Worm (Caenorhabditis elegans): ENCODE results near the gene nlp-69.

The nlp-69 gene

ce11 chrV:20105210-20105793 lies 10.5 kb upstream of the nlp-69 start:
- no peak for TF ChIP-seq W03F9.2 (tag; optimal IDR thresholded peaks at IDR 0.05)
- no peak for TF ChIP-seq dao-5 (tag; optimal IDR thresholded peaks at IDR 0.05)
- no peak for TF ChIP-seq him-1 (tag; optimal IDR thresholded peaks at IDR 0.05)

DNA sequence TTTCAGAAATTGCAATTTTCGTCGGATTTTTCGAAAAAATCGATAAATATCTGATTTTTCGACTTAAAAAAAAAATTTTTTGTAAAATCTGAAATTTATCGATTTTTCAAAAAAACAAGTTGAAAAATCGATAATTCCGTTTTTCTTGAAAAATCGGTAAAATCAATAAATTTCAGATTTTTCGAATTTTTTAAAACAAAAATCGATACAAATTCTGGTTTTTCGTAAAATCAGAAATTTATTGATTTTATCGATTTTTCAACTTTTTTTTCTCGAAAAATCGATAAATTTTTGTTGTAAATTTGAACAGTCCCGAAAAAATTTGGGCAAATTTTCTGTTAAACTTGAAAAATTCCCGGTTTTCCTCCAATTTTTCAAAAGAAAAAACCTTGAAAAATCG lies 9.6 kb upstream of the nlp-69 start:
- TF ChIP-seq him-1 (tag; optimal IDR thresholded peaks at IDR 0.05) (no peak), W03F9.2 (tag; optimal IDR thresholded peaks at IDR 0.05) (no peak), dao-5 (tag; optimal IDR thresholded peaks at IDR 0.05) (no peak)

DNA sequence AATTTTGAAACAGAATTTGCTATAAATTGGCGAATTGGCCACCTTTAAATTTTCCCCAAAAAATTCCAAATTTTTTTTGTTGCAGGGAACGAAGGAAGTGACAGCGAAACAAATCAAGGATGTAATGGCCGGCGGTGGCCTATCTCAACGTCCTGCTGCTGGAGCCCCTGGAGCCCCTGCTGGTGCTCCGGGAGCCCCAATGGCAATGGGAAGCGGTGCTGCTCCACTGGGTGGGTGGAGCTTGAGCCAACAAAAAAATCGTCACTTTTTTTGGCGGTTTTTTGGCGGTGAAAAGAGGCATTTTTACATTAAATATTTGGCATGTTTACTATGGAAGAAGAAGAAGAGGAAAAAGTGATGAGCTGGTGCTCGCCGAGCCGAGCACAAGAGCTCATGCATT lies 2.4 kb upstream of the nlp-69 start:
- TF ChIP-seq dao-5 (tag; optimal IDR thresholded peaks at IDR 0.05) = no peak
- no peak for TF ChIP-seq him-1 (tag; optimal IDR thresholded peaks at IDR 0.05)
- TF ChIP-seq W03F9.2 (tag; optimal IDR thresholded peaks at IDR 0.05) = no peak

DNA sequence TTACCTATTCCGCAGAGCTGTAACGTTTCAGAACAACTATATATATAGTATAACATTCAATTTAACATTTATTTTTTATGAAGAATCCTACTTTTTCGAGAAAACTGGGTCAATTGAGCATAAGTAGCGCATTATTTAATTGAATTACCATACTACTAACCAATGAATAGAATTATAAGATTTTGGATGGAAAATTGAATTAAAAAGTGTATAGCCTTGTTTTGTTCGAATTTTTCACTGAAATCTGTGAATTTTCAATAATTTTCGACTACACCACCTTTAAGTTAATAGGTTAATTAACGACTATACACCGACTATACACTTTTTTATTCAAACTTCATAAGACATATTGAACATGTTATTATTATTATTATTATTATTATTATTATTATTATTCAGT lies 868 bp downstream of the nlp-69 start:
- TF ChIP-seq him-1 (tag; optimal IDR thresholded peaks at IDR 0.05) = no peak
- TF ChIP-seq dao-5 (tag; optimal IDR thresholded peaks at IDR 0.05) = no peak
- no peak for TF ChIP-seq W03F9.2 (tag; optimal IDR thresholded peaks at IDR 0.05)

- peak; percentile 17 for TF ChIP-seq W03F9.2 (tag; optimal IDR thresholded peaks at IDR 0.05)
- no peak for TF ChIP-seq dao-5 (tag; optimal IDR thresholded peaks at IDR 0.05)
- no peak for TF ChIP-seq him-1 (tag; optimal IDR thresholded peaks at IDR 0.05)
Measured at ce11 chrV:20090698-20091313, 4.0 kb downstream of the nlp-69 start, which contains the start of the genes dcs-1 and sec-23. Gene dcs-1, minus strand, starts transcription at chrV:20090743. Gene sec-23, plus strand, starts transcription at chrV:20091263.

DNA sequence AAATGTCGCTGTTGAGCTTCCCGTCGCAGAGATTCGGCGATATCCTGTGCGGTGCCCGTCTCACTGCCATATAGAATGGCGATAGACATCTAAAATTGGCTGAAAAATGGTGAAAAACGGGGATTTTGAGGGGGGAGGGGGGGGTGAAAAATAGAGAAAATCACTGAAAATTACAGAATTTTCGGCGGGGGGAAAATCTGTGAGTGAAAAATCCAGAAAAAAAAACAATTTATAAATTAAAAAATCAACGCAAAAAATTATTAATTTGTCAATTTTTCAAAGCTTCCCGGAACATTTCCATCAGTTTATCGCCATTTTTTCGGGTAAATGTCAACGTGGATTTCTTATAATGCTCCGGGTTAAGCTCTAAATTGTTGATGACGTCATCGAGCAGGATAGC lies 7.2 kb downstream of the nlp-69 start, which contains the start of gene fre-1:
TSS of gene fre-1 (minus strand) at position 101 of the 400 bp plus-strand sequence.
- no peak for TF ChIP-seq him-1 (tag; optimal IDR thresholded peaks at IDR 0.05)
- TF ChIP-seq W03F9.2 (tag; optimal IDR thresholded peaks at IDR 0.05) = no peak
- no peak for TF ChIP-seq dao-5 (tag; optimal IDR thresholded peaks at IDR 0.05)

- TF ChIP-seq W03F9.2 (tag; optimal IDR thresholded peaks at IDR 0.05) = no peak
- no peak for TF ChIP-seq dao-5 (tag; optimal IDR thresholded peaks at IDR 0.05)
- TF ChIP-seq him-1 (tag; optimal IDR thresholded peaks at IDR 0.05) = no peak
Measured at ce11 chrV:20074345-20074744, 20.5 kb downstream of the nlp-69 start.

ce11 chrV:20068389-20068788 lies 26.4 kb downstream of the nlp-69 start:
- TF ChIP-seq him-1 (tag; optimal IDR thresholded peaks at IDR 0.05) (no peak), dao-5 (tag; optimal IDR thresholded peaks at IDR 0.05) (no peak), W03F9.2 (tag; optimal IDR thresholded peaks at IDR 0.05) (no peak)

- TF ChIP-seq dao-5 (tag; optimal IDR thresholded peaks at IDR 0.05) = no peak
- no peak for TF ChIP-seq W03F9.2 (tag; optimal IDR thresholded peaks at IDR 0.05)
- no peak for TF ChIP-seq him-1 (tag; optimal IDR thresholded peaks at IDR 0.05)
Measured at ce11 chrV:20067075-20067474, 27.7 kb downstream of the nlp-69 start.

DNA sequence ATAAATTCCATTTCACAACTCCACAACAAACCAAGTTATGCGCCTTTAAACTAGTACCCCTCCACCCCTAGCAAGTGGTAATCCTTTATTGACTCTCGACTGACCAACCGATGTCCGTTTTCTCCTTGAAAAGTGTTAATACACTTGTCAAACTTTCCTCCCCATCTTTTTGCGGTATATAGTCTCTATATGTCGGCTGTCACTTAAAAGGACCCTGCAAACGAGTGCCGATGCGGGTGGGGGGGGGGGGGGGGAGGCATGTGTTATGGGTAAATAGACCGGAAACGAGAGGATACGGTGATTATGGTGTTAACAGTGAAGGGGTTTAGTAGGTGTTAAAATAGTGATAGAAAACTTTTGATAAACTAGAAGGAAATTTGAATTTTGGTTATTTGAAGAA lies 29.7 kb downstream of the nlp-69 start:
- no peak for TF ChIP-seq dao-5 (tag; optimal IDR thresholded peaks at IDR 0.05)
- no peak for TF ChIP-seq W03F9.2 (tag; optimal IDR thresholded peaks at IDR 0.05)
- no peak for TF ChIP-seq him-1 (tag; optimal IDR thresholded peaks at IDR 0.05)

DNA sequence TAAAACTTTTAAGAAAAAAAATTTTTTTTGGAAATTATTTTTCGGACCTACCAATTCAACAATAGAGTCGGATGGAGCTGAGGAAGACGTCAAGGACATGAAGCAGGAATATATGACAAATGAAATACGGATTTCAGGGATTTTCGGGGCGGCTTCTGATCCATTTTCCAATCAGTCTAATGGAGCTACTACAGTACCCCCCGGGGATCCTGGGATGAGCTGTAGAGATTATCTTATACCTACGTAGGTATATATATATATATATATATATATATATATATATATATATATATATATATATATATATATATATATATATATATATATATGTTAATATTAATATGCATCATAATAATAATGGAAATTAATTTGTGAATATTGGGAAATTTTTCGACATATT lies 30.7 kb downstream of the nlp-69 start, which contains the start of gene ttx-1:
TSS of gene ttx-1 (minus strand) at position 101 of the 400 bp plus-strand sequence.
- TF ChIP-seq W03F9.2 (tag; optimal IDR thresholded peaks at IDR 0.05) = no peak
- no peak for TF ChIP-seq dao-5 (tag; optimal IDR thresholded peaks at IDR 0.05)
- TF ChIP-seq him-1 (tag; optimal IDR thresholded peaks at IDR 0.05) = no peak

ce11 chrV:20061498-20061897 lies 33.3 kb downstream of the nlp-69 start:
- TF ChIP-seq W03F9.2 (tag; optimal IDR thresholded peaks at IDR 0.05) (no peak), him-1 (tag; optimal IDR thresholded peaks at IDR 0.05) (no peak), dao-5 (tag; optimal IDR thresholded peaks at IDR 0.05) (no peak)

DNA sequence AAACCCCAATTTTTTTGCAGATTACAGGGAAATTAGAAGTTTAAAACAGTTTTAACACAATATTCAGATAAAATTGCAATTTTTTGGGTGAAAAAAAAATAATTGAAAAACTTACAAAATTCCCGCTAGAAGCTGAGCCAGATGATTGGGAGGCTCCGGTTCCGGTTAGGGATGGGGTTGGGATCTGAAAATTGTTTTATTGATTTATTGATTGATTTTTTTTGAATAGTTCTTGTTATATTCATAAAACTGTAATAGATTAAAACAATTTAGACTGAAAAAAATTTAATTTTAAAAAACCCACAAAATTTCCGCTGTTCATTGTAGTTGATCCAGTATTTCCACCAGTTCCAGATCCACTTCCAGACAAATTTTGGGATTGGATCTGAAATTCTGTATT lies 35.4 kb downstream of the nlp-69 start:
- no peak for TF ChIP-seq W03F9.2 (tag; optimal IDR thresholded peaks at IDR 0.05)
- no peak for TF ChIP-seq him-1 (tag; optimal IDR thresholded peaks at IDR 0.05)
- no peak for TF ChIP-seq dao-5 (tag; optimal IDR thresholded peaks at IDR 0.05)

DNA sequence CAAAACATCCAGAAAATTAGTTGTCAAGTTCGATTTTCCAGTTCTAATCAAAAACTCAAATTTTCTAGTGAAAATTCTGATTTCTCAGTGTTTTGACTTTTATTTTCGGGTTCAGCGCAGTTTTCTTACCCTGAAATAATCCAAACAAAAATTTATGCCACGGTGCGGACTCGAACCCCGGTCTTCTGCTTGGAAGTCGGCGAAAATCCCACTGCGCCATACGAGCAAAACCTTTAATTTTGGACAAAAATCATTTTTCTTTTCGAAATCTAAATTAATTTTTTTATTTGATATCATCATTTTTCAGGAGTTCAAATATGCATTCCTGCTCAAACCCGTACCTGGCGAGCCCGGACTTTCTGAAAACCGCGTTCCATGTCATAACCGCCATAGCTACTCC lies 45.7 kb downstream of the nlp-69 start, which contains the start of gene srh-233:
TSS of gene srh-233 (plus strand) at position 301 of the 400 bp plus-strand sequence.
- TF ChIP-seq W03F9.2 (tag; optimal IDR thresholded peaks at IDR 0.05) = no peak
- TF ChIP-seq dao-5 (tag; optimal IDR thresholded peaks at IDR 0.05) = no peak
- TF ChIP-seq him-1 (tag; optimal IDR thresholded peaks at IDR 0.05) = no peak

Data from whole organism, L4/young adult.